Fruit fly (Drosophila melanogaster): ENCODE data around the gene CG31538.

CG31538 gene

dm6 chr3R:5297315-5297714, 19.7 kb upstream of the CG31538 start:
- peak; percentile 29 for TF ChIP-seq Hnf4 (GFP tag; optimal IDR thresholded peaks at IDR 0.05)
- TF ChIP-seq dsf (GFP tag; optimal IDR thresholded peaks at IDR 0.05; ENCODE audit: borderline replicate concordance) = no peak
- peak; percentile 10 for TF ChIP-seq h (GFP tag; optimal IDR thresholded peaks at IDR 0.05)
- peak; percentile 56 for TF ChIP-seq fru (GFP tag; optimal IDR thresholded peaks at IDR 0.05)
- TF ChIP-seq woc (GFP tag; optimal IDR thresholded peaks at IDR 0.05) = no peak
- no peak for TF ChIP-seq Rel (GFP tag; optimal IDR thresholded peaks at IDR 0.05)
- peak; percentile 40 for TF ChIP-seq Rel (tag; optimal IDR thresholded peaks at IDR 0.05)

- no peak for TF ChIP-seq usp (GFP tag; optimal IDR thresholded peaks at IDR 0.05)
- no peak for TF ChIP-seq N (GFP tag; optimal IDR thresholded peaks at IDR 0.05)
- no peak for TF ChIP-seq Hr78 (GFP tag; optimal IDR thresholded peaks at IDR 0.05)
- TF ChIP-seq brk (GFP tag; optimal IDR thresholded peaks at IDR 0.05) = no peak
- TF ChIP-seq GATAd (GFP tag; optimal IDR thresholded peaks at IDR 0.05) = no peak
- no peak for TF ChIP-seq foxo (GFP tag; optimal IDR thresholded peaks at IDR 0.05)
Observed at dm6 chr3R:5295090-5295489, 17.5 kb upstream of the CG31538 start.

dm6 chr3R:5290738-5291137, 13.1 kb upstream of the CG31538 start:
- TF ChIP-seq jim (GFP tag; optimal IDR thresholded peaks at IDR 0.05) = no peak
- no peak for TF ChIP-seq br (GFP tag; optimal IDR thresholded peaks at IDR 0.05)
- TF ChIP-seq woc (GFP tag; optimal IDR thresholded peaks at IDR 0.05) = no peak
- TF ChIP-seq Abd-B (GFP tag; optimal IDR thresholded peaks at IDR 0.05) = no peak
- TF ChIP-seq CrebA (GFP tag; optimal IDR thresholded peaks at IDR 0.05; ENCODE audit: borderline replicate concordance) = no peak
- no peak for TF ChIP-seq GATAd (GFP tag; optimal IDR thresholded peaks at IDR 0.05)
- no peak for TF ChIP-seq Jra (GFP tag; optimal IDR thresholded peaks at IDR 0.05)
- no peak for TF ChIP-seq Myc (optimal IDR thresholded peaks at IDR 0.05)
- TF ChIP-seq Mio (GFP tag; optimal IDR thresholded peaks at IDR 0.05) = no peak
- no peak for TF ChIP-seq dsf (GFP tag; optimal IDR thresholded peaks at IDR 0.05; ENCODE audit: borderline replicate concordance)
- no peak for TF ChIP-seq Vsx2 (GFP tag; optimal IDR thresholded peaks at IDR 0.05; ENCODE audit: partially characterized antibody)
- TF ChIP-seq CG32264 (GFP tag; optimal IDR thresholded peaks at IDR 0.05) = no peak
- no peak for TF ChIP-seq Hr78 (GFP tag; optimal IDR thresholded peaks at IDR 0.05)
- no peak for TF ChIP-seq foxo (GFP tag; optimal IDR thresholded peaks at IDR 0.05)
- no peak for TF ChIP-seq dmrt93B (GFP tag; optimal IDR thresholded peaks at IDR 0.05)
- no peak for TF ChIP-seq sv (GFP tag; optimal IDR thresholded peaks at IDR 0.05)
- TF ChIP-seq Rel (GFP tag; optimal IDR thresholded peaks at IDR 0.05) = no peak
- no peak for TF ChIP-seq Rel (tag; optimal IDR thresholded peaks at IDR 0.05)

dm6 chr3R:5287965-5288364, 10.3 kb upstream of the CG31538 start:
- TF ChIP-seq Sp1 (GFP tag; optimal IDR thresholded peaks at IDR 0.05) = no peak
- no peak for TF ChIP-seq tai (GFP tag; optimal IDR thresholded peaks at IDR 0.05)
- no peak for TF ChIP-seq dsf (GFP tag; optimal IDR thresholded peaks at IDR 0.05; ENCODE audit: borderline replicate concordance)
- no peak for TF ChIP-seq OdsH (GFP tag; optimal IDR thresholded peaks at IDR 0.05)

- TF ChIP-seq rgr (GFP tag; optimal IDR thresholded peaks at IDR 0.05) (peak; percentile 15), Sp1 (GFP tag; optimal IDR thresholded peaks at IDR 0.05) (no peak)
Observed at dm6 chr3R:5286918-5287636, 9.4 kb upstream of the CG31538 start.

dm6 chr3R:5285937-5286336, 8.3 kb upstream of the CG31538 start:
- TF ChIP-seq Hnf4 (GFP tag; optimal IDR thresholded peaks at IDR 0.05) (no peak), ey (GFP tag; optimal IDR thresholded peaks at IDR 0.05) (no peak), usp (GFP tag; optimal IDR thresholded peaks at IDR 0.05) (no peak), br (GFP tag; optimal IDR thresholded peaks at IDR 0.05) (no peak), Myc (optimal IDR thresholded peaks at IDR 0.05) (no peak), HLH106 (tag; optimal IDR thresholded peaks at IDR 0.05) (no peak), Hr78 (GFP tag; optimal IDR thresholded peaks at IDR 0.05) (no peak), fru (GFP tag; optimal IDR thresholded peaks at IDR 0.05) (no peak), sage (GFP tag; optimal IDR thresholded peaks at IDR 0.05) (no peak), CG32264 (GFP tag; optimal IDR thresholded peaks at IDR 0.05) (no peak), dmrt93B (GFP tag; optimal IDR thresholded peaks at IDR 0.05) (no peak), N (GFP tag; optimal IDR thresholded peaks at IDR 0.05) (no peak), lola (GFP tag; optimal IDR thresholded peaks at IDR 0.05) (no peak), rgr (GFP tag; optimal IDR thresholded peaks at IDR 0.05) (no peak), Abd-B (GFP tag; optimal IDR thresholded peaks at IDR 0.05) (no peak), h (GFP tag; optimal IDR thresholded peaks at IDR 0.05) (no peak), Sp1 (GFP tag; optimal IDR thresholded peaks at IDR 0.05) (no peak), sv (GFP tag; optimal IDR thresholded peaks at IDR 0.05) (no peak), Rel (GFP tag; optimal IDR thresholded peaks at IDR 0.05) (no peak), Rel (tag; optimal IDR thresholded peaks at IDR 0.05) (no peak)

Measured in whole organism, wandering third instar larva.